Worm (Caenorhabditis elegans) whole organism, mixed stage, embryonic: ENCODE measurements around the gene clec-54.

Experiments used
- bed-3 ChIP-seq: fragments of 200-800 bp; sonication (Bioruptor generic); optimal IDR thresholded peaks from 3 replicates; lab custom pipeline; 2018; ENCODE audit warnings: mild to moderate bottlenecking, missing genetic modification characterization, moderate library complexity, missing compliant biosample characterization
- blmp-1 ChIP-seq: fragments of 150-350 bp; optimal IDR thresholded peaks from 2 replicates; lab custom pipeline; 2014; ENCODE audit warnings: missing biosample characterization, missing genetic modification characterization
- ceh-39 ChIP-seq: fragments of 150-350 bp; optimal IDR thresholded peaks from 2 replicates; lab custom pipeline; 2014; ENCODE audit warnings: missing biosample characterization, missing genetic modification characterization
- ceh-43 ChIP-seq: fragments of 200-800 bp; sonication (Bioruptor generic); optimal IDR thresholded peaks from 2 replicates; lab custom pipeline; 2018; ENCODE audit warnings: mild to moderate bottlenecking, missing genetic modification characterization, moderate library complexity, missing compliant biosample characterization
- ceh-83 ChIP-seq: fragments of 200-800 bp; sonication (Bioruptor generic); optimal IDR thresholded peaks from 2 replicates; lab custom pipeline; 2018; ENCODE audit warnings: mild to moderate bottlenecking, missing genetic modification characterization, missing compliant biosample characterization
- ces-1 ChIP-seq: fragments of 150-350 bp; optimal IDR thresholded peaks from 2 replicates; lab custom pipeline; 2014; ENCODE audit warnings: missing biosample characterization, missing genetic modification reagents, missing genetic modification characterization
- cnd-1 ChIP-seq: fragments of 200-800 bp; sonication (Bioruptor generic); optimal IDR thresholded peaks from 2 replicates; lab custom pipeline; 2018; ENCODE audit warnings: mild to moderate bottlenecking, missing genetic modification characterization, missing compliant biosample characterization
- drap-1 ChIP-seq: fragments of 200-800 bp; sonication (Bioruptor generic); optimal IDR thresholded peaks from 3 replicates; lab custom pipeline; 2018; ENCODE audit warnings: mild to moderate bottlenecking, missing genetic modification characterization, missing compliant biosample characterization
- elt-3 ChIP-seq: fragments of 150-350 bp; optimal IDR thresholded peaks from 2 replicates; lab custom pipeline; 2014; ENCODE audit warnings: missing biosample characterization, missing genetic modification characterization
- flh-1 ChIP-seq: fragments of 200-800 bp; sonication (Bioruptor generic); optimal IDR thresholded peaks from 2 replicates; lab custom pipeline; 2018; ENCODE audit warnings: mild to moderate bottlenecking, missing genetic modification characterization, moderate library complexity, missing compliant biosample characterization
- ham-2 ChIP-seq: fragments of 200-800 bp; sonication (Bioruptor generic); optimal IDR thresholded peaks from 2 replicates; lab custom pipeline; 2018; ENCODE audit warnings: mild to moderate bottlenecking, missing genetic modification characterization, missing compliant biosample characterization
- hlh-1 ChIP-seq: fragments of 150-350 bp; optimal IDR thresholded peaks from 2 replicates; lab custom pipeline; 2014; ENCODE audit warnings: missing biosample characterization, missing genetic modification reagents, missing genetic modification characterization
- lsy-2 ChIP-seq: fragments of 150-350 bp; optimal IDR thresholded peaks from 2 replicates; lab custom pipeline; 2014; ENCODE audit warnings: missing biosample characterization, missing genetic modification characterization
- mab-5 ChIP-seq: fragments of 150-350 bp; optimal IDR thresholded peaks from 2 replicates; lab custom pipeline; 2014; ENCODE audit warnings: missing biosample characterization, missing genetic modification characterization
- mep-1 ChIP-seq: fragments of 150-350 bp; optimal IDR thresholded peaks from 2 replicates; lab custom pipeline; 2017; ENCODE audit warnings: missing biosample characterization, missing genetic modification reagents, missing genetic modification characterization, inconsistent platforms
- mls-2 ChIP-seq: sonication (generic microtip); optimal IDR thresholded peaks from 2 replicates; lab custom pipeline; 2016; ENCODE audit warnings: mild to moderate bottlenecking, missing genetic modification characterization, moderate library complexity, missing compliant biosample characterization
- nhr-12 ChIP-seq: fragments of 150-350 bp; optimal IDR thresholded peaks from 2 replicates; lab custom pipeline; 2014; ENCODE audit warnings: missing biosample characterization, missing genetic modification characterization
- nhr-2 ChIP-seq: fragments of 150-350 bp; optimal IDR thresholded peaks from 2 replicates; lab custom pipeline; 2014; ENCODE audit warnings: missing biosample characterization, missing genetic modification characterization
- nhr-237 ChIP-seq: fragments of 150-350 bp; optimal IDR thresholded peaks from 2 replicates; lab custom pipeline; 2014; ENCODE audit warnings: missing biosample characterization, missing genetic modification characterization
- nhr-28 ChIP-seq: fragments of 150-350 bp; optimal IDR thresholded peaks from 2 replicates; lab custom pipeline; 2014; ENCODE audit warnings: missing biosample characterization, missing genetic modification characterization
- nhr-76 ChIP-seq: sonication (generic microtip); optimal IDR thresholded peaks from 2 replicates; lab custom pipeline; 2017; ENCODE audit warnings: missing biosample characterization, missing genetic modification characterization
- pha-4 ChIP-seq: fragments of 150-350 bp; optimal IDR thresholded peaks from 2 replicates; lab custom pipeline; 2018; ENCODE audit warnings: missing biosample characterization, missing genetic modification reagents, missing genetic modification characterization
- sem-2 ChIP-seq: fragments of 200-800 bp; sonication (Bioruptor generic); optimal IDR thresholded peaks from 2 replicates; lab custom pipeline; 2018; ENCODE audit warnings: mild to moderate bottlenecking, missing genetic modification characterization, missing compliant biosample characterization
- unc-39 ChIP-seq: fragments of 150-350 bp; optimal IDR thresholded peaks from 2 replicates; lab custom pipeline; 2014; ENCODE audit warnings: missing biosample characterization, missing genetic modification characterization
- zip-8 ChIP-seq: fragments of 150-350 bp; optimal IDR thresholded peaks from 2 replicates; lab custom pipeline; 2014; ENCODE audit warnings: missing biosample characterization, missing genetic modification characterization
- ztf-11 ChIP-seq: fragments of 150-350 bp; optimal IDR thresholded peaks from 2 replicates; lab custom pipeline; 2014; ENCODE audit warnings: missing biosample characterization, missing genetic modification characterization

The clec-54 gene

DNA sequence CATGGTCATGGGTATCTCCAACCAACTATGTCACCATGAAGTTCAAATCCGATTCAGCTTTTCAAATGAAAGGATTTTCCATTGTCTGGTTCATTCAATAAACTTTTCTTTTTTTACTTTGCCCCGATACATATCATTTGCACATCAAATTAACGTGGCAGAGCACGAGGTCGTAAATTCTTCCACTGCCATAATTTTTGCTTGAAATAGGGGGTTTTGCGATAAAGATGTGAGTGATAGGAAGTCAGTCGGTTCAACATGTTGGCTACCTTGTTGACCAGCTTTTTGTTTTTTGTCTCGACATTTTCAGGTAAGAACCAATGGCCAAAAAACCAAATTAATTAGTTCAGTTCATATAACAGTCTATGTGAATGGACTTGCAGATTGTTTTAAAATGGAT lies at the start of gene clec-54:
clec-54 (plus strand) TSS at position 224 of the 400 bp plus-strand sequence.
- TF ChIP-seq flh-1 (GFP tag; lab: Kevin White, UChicago) (no peak), ham-2 (GFP tag; lab: Kevin White, UChicago) (no peak)

- TF ChIP-seq mep-1 (tag; lab: Kevin White, UChicago) (no peak), blmp-1 (no peak), cnd-1 (peak; percentile 21), elt-3 (tag; lab: Kevin White, UChicago) (no peak), sem-2 (GFP tag; lab: Kevin White, UChicago) (no peak), mls-2 (tag; lab: Kevin White, UChicago) (peak; percentile 32), nhr-2 (tag; lab: Kevin White, UChicago) (peak; percentile 25), ces-1 (GFP tag; lab: Kevin White, UChicago) (peak; percentile 59), nhr-237 (tag; lab: Kevin White, UChicago) (no peak)
Observed at ce11 chrV:14427069-14427825, 49.5 kb upstream of the clec-54 start.

- TF ChIP-seq nhr-28 (no peak), cnd-1 (no peak)
Observed at ce11 chrV:14428865-14429264, 47.8 kb upstream of the clec-54 start, which contains the start of gene F23B12.1. F23B12.1 (plus strand) TSS chrV:14429165.

- TF ChIP-seq ceh-39 (tag; lab: Kevin White, UChicago): no peak
- no peak for TF ChIP-seq mab-5
- no peak for TF ChIP-seq mep-1 (tag; lab: Kevin White, UChicago)
- TF ChIP-seq cnd-1: no peak
- no peak for TF ChIP-seq lsy-2 (tag; lab: Kevin White, UChicago)
- TF ChIP-seq bed-3: no peak
- TF ChIP-seq nhr-76 (tag; lab: Kevin White, UChicago): no peak
- no peak for TF ChIP-seq drap-1 (GFP tag; lab: Kevin White, UChicago)
- TF ChIP-seq zip-8 (tag; lab: Kevin White, UChicago): peak; percentile 77
Observed at ce11 chrV:14432259-14432658, 44.4 kb upstream of the clec-54 start, which contains the start of gene egl-1. egl-1 (minus strand) TSS chrV:14432359.

ce11 chrV:14433584-14433983 lies 43.1 kb upstream of the clec-54 start:
- TF ChIP-seq zip-8 (tag; lab: Kevin White, UChicago) (peak; percentile 85), unc-39 (tag; lab: Kevin White, UChicago) (no peak), cnd-1 (no peak), ceh-43 (GFP tag; lab: Kevin White, UChicago) (no peak), nhr-12 (no peak), nhr-2 (tag; lab: Kevin White, UChicago) (peak; percentile 97)

- TF ChIP-seq nhr-2 (tag; lab: Kevin White, UChicago): peak; percentile 65
- TF ChIP-seq ztf-11: no peak
- TF ChIP-seq ceh-83 (GFP tag; lab: Kevin White, UChicago): no peak
- TF ChIP-seq pha-4 (tag; lab: Kevin White, UChicago): no peak
- TF ChIP-seq elt-3 (tag; lab: Kevin White, UChicago): no peak
- TF ChIP-seq drap-1 (GFP tag; lab: Kevin White, UChicago): no peak
- TF ChIP-seq blmp-1: no peak
- no peak for TF ChIP-seq ceh-43 (GFP tag; lab: Kevin White, UChicago)
- TF ChIP-seq, all 35 proteins: peak for 1
Observed at ce11 chrV:14436195-14436594, 40.5 kb upstream of the clec-54 start.

DNA sequence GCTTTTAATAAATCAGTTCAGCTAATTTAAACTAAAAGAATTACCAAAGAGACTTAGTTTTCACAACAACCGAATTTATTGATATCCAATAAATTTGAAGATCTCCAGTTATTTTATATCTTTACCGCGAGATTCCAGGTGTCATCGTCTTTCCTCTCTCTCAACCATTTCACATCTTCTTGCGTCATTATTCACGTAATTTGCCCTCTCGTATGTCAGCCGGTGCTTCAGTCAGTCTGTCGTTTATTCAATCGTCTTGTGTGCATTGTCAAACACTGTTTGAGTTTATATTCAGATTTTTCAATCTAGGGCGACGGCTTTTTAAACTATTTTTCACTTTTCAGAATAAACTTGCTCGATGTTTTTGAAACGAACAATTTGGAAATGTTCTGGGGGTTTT lies 39.3 kb upstream of the clec-54 start:
- TF ChIP-seq nhr-2 (tag; lab: Kevin White, UChicago): peak; percentile 53
- TF ChIP-seq flh-1 (GFP tag; lab: Kevin White, UChicago): no peak
- TF ChIP-seq drap-1 (GFP tag; lab: Kevin White, UChicago): no peak
- TF ChIP-seq zip-8 (tag; lab: Kevin White, UChicago): peak; percentile 51
- no peak for TF ChIP-seq hlh-1 (tag; lab: Kevin White, UChicago)
- no peak for TF ChIP-seq nhr-237 (tag; lab: Kevin White, UChicago)
